Worm (Caenorhabditis elegans) whole organism, L2 larva: ENCODE data around the gene srz-82.

Experiments
- F13H6.1 ChIP-seq: sonication (generic microtip); optimal IDR thresholded peaks from 2 replicates; lab custom pipeline; 2016; ENCODE audit warnings: missing genetic modification characterization, missing compliant biosample characterization
- R02D3.7 ChIP-seq: fragments of 150-350 bp; optimal IDR thresholded peaks from 2 replicates; lab custom pipeline; 2014; ENCODE audit warnings: missing biosample characterization, missing genetic modification characterization
- alr-1 ChIP-seq: fragments of 150-350 bp; optimal IDR thresholded peaks from 2 replicates; lab custom pipeline; 2014; ENCODE audit warnings: missing biosample characterization, missing genetic modification characterization
- aly-2 ChIP-seq: fragments of 150-350 bp; optimal IDR thresholded peaks from 2 replicates; lab custom pipeline; 2014; ENCODE audit warnings: missing biosample characterization, missing genetic modification characterization
- ama-1 ChIP-seq: fragments of 150-350 bp; optimal IDR thresholded peaks from 2 replicates; lab custom pipeline; 2018; ENCODE audit warnings: inconsistent platforms
- blmp-1 ChIP-seq: sonication (generic microtip); optimal IDR thresholded peaks from 2 replicates; lab custom pipeline; 2017; ENCODE audit warnings: missing genetic modification characterization, mild to moderate bottlenecking, missing compliant biosample characterization, antibody characterized with exemption, moderate library complexity; ENCODE audit not compliant: insufficient read depth
- ceh-16 ChIP-seq: fragments of 150-350 bp; optimal IDR thresholded peaks from 2 replicates; lab custom pipeline; 2014; ENCODE audit warnings: missing biosample characterization, missing genetic modification characterization
- ceh-82 ChIP-seq: fragments of 150-350 bp; optimal IDR thresholded peaks from 2 replicates; lab custom pipeline; 2014; ENCODE audit warnings: missing biosample characterization, missing genetic modification characterization
- crh-2 ChIP-seq: sonication (generic microtip); optimal IDR thresholded peaks from 2 replicates; lab custom pipeline; 2017; ENCODE audit warnings: missing biosample characterization, missing genetic modification characterization
- dmd-4 ChIP-seq: sonication (generic microtip); optimal IDR thresholded peaks from 2 replicates; lab custom pipeline; 2017; ENCODE audit warnings: missing biosample characterization, missing genetic modification characterization
- egl-27 ChIP-seq: sonication (generic microtip); optimal IDR thresholded peaks from 3 replicates; lab custom pipeline; 2017; ENCODE audit warnings: missing biosample characterization, missing genetic modification reagents, missing genetic modification characterization
- elt-1 ChIP-seq: fragments of 150-350 bp; optimal IDR thresholded peaks from 2 replicates; lab custom pipeline; 2014; ENCODE audit warnings: missing biosample characterization, missing genetic modification characterization
- elt-3 ChIP-seq: sonication (generic microtip); optimal IDR thresholded peaks from 2 replicates; lab custom pipeline; 2017; ENCODE audit warnings: missing biosample characterization, missing genetic modification characterization
- lin-11 ChIP-seq: fragments of 150-350 bp; sonication (generic microtip); optimal IDR thresholded peaks from 2 replicates; lab custom pipeline; 2014; ENCODE audit warnings: missing biosample characterization, missing genetic modification characterization, inconsistent platforms, mixed read lengths
- lin-13 ChIP-seq: fragments of 150-350 bp; optimal IDR thresholded peaks from 2 replicates; lab custom pipeline; 2014; ENCODE audit warnings: missing biosample characterization, missing genetic modification reagents, missing genetic modification characterization
- lin-39 ChIP-seq: fragments of 150-350 bp; optimal IDR thresholded peaks from 2 replicates; lab custom pipeline; 2014; ENCODE audit warnings: missing biosample characterization, missing genetic modification reagents, missing genetic modification characterization
- lsy-2 ChIP-seq, 2 experiments: fragments of 150-350 bp in 1 of 2; sonication (generic microtip) in 1 of 2; optimal IDR thresholded peaks; 2 replicates each; lab custom pipeline; 2014 to 2017; ENCODE audit warnings: missing biosample characterization in 2 of 2, missing genetic modification characterization in 2 of 2
- mbf-1 ChIP-seq: sonication (generic microtip); optimal IDR thresholded peaks from 2 replicates; lab custom pipeline; 2017; ENCODE audit warnings: missing biosample characterization, missing genetic modification characterization
- mdl-1 ChIP-seq, 2 experiments: fragments of 150-350 bp in 1 of 2; sonication (generic microtip) in 1 of 2; optimal IDR thresholded peaks; 2 replicates each; lab custom pipeline; 2017; ENCODE audit warnings: missing biosample characterization in 2 of 2, missing genetic modification characterization in 2 of 2
- nhr-10 ChIP-seq: sonication (generic microtip); optimal IDR thresholded peaks from 2 replicates; lab custom pipeline; 2017; ENCODE audit warnings: missing biosample characterization, missing genetic modification characterization
- nhr-11 ChIP-seq: fragments of 150-350 bp; optimal IDR thresholded peaks from 2 replicates; lab custom pipeline; 2014; ENCODE audit warnings: missing biosample characterization, missing genetic modification characterization
- nhr-129 ChIP-seq: fragments of 150-350 bp; optimal IDR thresholded peaks from 2 replicates; lab custom pipeline; 2014; ENCODE audit warnings: missing biosample characterization, missing genetic modification characterization
- nhr-21 ChIP-seq: fragments of 150-350 bp; optimal IDR thresholded peaks from 2 replicates; lab custom pipeline; 2014; ENCODE audit warnings: missing biosample characterization, missing genetic modification characterization
- nhr-23 ChIP-seq: fragments of 150-350 bp; optimal IDR thresholded peaks from 2 replicates; lab custom pipeline; 2014; ENCODE audit warnings: missing biosample characterization, missing genetic modification reagents, missing genetic modification characterization
- nhr-237 ChIP-seq: fragments of 150-350 bp; optimal IDR thresholded peaks from 2 replicates; lab custom pipeline; 2014; ENCODE audit warnings: missing biosample characterization, missing genetic modification characterization
- nhr-25 ChIP-seq: fragments of 150-350 bp; sonication (generic microtip); optimal IDR thresholded peaks from 3 replicates; lab custom pipeline; 2014; ENCODE audit warnings: missing biosample characterization, missing genetic modification characterization
- nhr-6 ChIP-seq: fragments of 150-350 bp; optimal IDR thresholded peaks from 2 replicates; lab custom pipeline; 2014; ENCODE audit warnings: missing biosample characterization, missing genetic modification characterization
- nhr-77 ChIP-seq: fragments of 150-350 bp; optimal IDR thresholded peaks from 2 replicates; lab custom pipeline; 2014; ENCODE audit warnings: missing biosample characterization, missing genetic modification characterization
- peb-1 ChIP-seq: fragments of 150-350 bp; optimal IDR thresholded peaks from 2 replicates; lab custom pipeline; 2014; ENCODE audit warnings: missing biosample characterization, missing genetic modification characterization
- sem-4 ChIP-seq: fragments of 150-350 bp; optimal IDR thresholded peaks from 2 replicates; lab custom pipeline; 2014; ENCODE audit warnings: missing biosample characterization, missing genetic modification reagents, missing genetic modification characterization
- skn-1 ChIP-seq: sonication (generic microtip); optimal IDR thresholded peaks from 2 replicates; lab custom pipeline; 2017; ENCODE audit warnings: missing biosample characterization, missing genetic modification characterization
- sma-3 ChIP-seq: sonication (generic microtip); optimal IDR thresholded peaks from 2 replicates; lab custom pipeline; 2016; ENCODE audit warnings: missing genetic modification reagents, missing genetic modification characterization, missing compliant biosample characterization
- sma-9 ChIP-seq, 2 experiments: fragments of 150-350 bp in 1 of 2; sonication (generic microtip) in 1 of 2; optimal IDR thresholded peaks; 2 replicates each; lab custom pipeline; 2014 to 2016; ENCODE audit warnings: missing genetic modification characterization in 2 of 2, mild to moderate bottlenecking in 1 of 2, missing biosample characterization in 1 of 2, missing compliant biosample characterization in 1 of 2, missing genetic modification reagents in 1 of 2, moderate library complexity in 1 of 2
- snpc-4 ChIP-seq: fragments of 150-350 bp; optimal IDR thresholded peaks from 2 replicates; lab custom pipeline; 2014; ENCODE audit warnings: missing biosample characterization, missing genetic modification characterization
- unc-39 ChIP-seq: fragments of 150-350 bp; optimal IDR thresholded peaks from 2 replicates; lab custom pipeline; 2014; ENCODE audit warnings: missing biosample characterization, missing genetic modification characterization
- unc-62 ChIP-seq: fragments of 150-350 bp; optimal IDR thresholded peaks from 2 replicates; lab custom pipeline; 2014; ENCODE audit warnings: missing biosample characterization, missing genetic modification reagents, missing genetic modification characterization
- zag-1 ChIP-seq: fragments of 150-350 bp; optimal IDR thresholded peaks from 2 replicates; lab custom pipeline; 2014; ENCODE audit warnings: missing biosample characterization, missing genetic modification characterization
- ztf-1 ChIP-seq: fragments of 200-800 bp; sonication (Bioruptor generic); conservative IDR thresholded peaks from 2 replicates; pipeline ENCODE4 v1.3.6; 2022; ENCODE audit warnings: missing genetic modification characterization, missing compliant biosample characterization
- ztf-11 ChIP-seq: sonication (generic microtip); optimal IDR thresholded peaks from 2 replicates; lab custom pipeline; 2017; ENCODE audit warnings: missing biosample characterization, missing genetic modification characterization
- ztf-4 ChIP-seq: fragments of 150-350 bp; optimal IDR thresholded peaks from 2 replicates; lab custom pipeline; 2014; ENCODE audit warnings: missing biosample characterization, missing genetic modification characterization

The srz-82 gene

ce11 chrIV:3447350-3447749 lies 35.3 kb upstream of the srz-82 start:
- TF ChIP-seq nhr-77 (tag; lab: Kevin White, UChicago) (no peak), blmp-1 (tag; lab: Kevin White, UChicago) (no peak), unc-62 (GFP tag; lab: Kevin White, UChicago) (no peak), peb-1 (tag; lab: Kevin White, UChicago) (no peak), ama-1 (no peak), zag-1 (no peak), nhr-237 (tag; lab: Kevin White, UChicago) (no peak), R02D3.7 (tag; lab: Kevin White, UChicago) (no peak), lin-39 (tag; lab: Kevin White, UChicago) (no peak), nhr-6 (tag; lab: Kevin White, UChicago) (no peak), nhr-129 (no peak), ceh-16 (tag; lab: Kevin White, UChicago) (no peak), lin-11 (tag; lab: Kevin White, UChicago) (no peak)

- no peak for TF ChIP-seq nhr-23 (tag; lab: Kevin White, UChicago)
- no peak for TF ChIP-seq nhr-237 (tag; lab: Kevin White, UChicago)
- TF ChIP-seq ztf-1 (GFP tag; lab: Robert Waterston, UW), result no peak
- no peak for TF ChIP-seq egl-27 (tag; lab: Kevin White, UChicago)
- no peak for TF ChIP-seq ceh-82 (tag; lab: Kevin White, UChicago)
- no peak for TF ChIP-seq lsy-2 (tag; optimal IDR thresholded peaks at IDR 0.05; lab: Kevin White, UChicago)
- no peak for TF ChIP-seq zag-1
- TF ChIP-seq, all 48 proteins: peak for 0
These were observed 30.2 kb upstream of the srz-82 start for ce11 chrIV:3452516-3452915.

ce11 chrIV:3453346-3453745 lies 29.3 kb upstream of the srz-82 start, which contains the start of gene srz-23:
TSS of gene srz-23 (plus strand) at chrIV:3453608.
- TF ChIP-seq snpc-4, result no peak
- TF ChIP-seq sma-3 (GFP tag; lab: Kevin White, UChicago), result no peak
- no peak for TF ChIP-seq mbf-1 (tag; lab: Kevin White, UChicago)
- TF ChIP-seq nhr-21, result no peak
- TF ChIP-seq elt-1 (tag; lab: Kevin White, UChicago), result no peak
- TF ChIP-seq blmp-1 (tag; lab: Kevin White, UChicago), result no peak
- no peak for TF ChIP-seq egl-27 (tag; lab: Kevin White, UChicago)
- no peak for TF ChIP-seq nhr-23 (tag; lab: Kevin White, UChicago)
- no peak for TF ChIP-seq lsy-2 (tag; optimal IDR thresholded peaks at IDR 0.05; lab: Kevin White, UChicago)
- TF ChIP-seq F13H6.1 (tag; lab: Kevin White, UChicago), result no peak
- no peak for TF ChIP-seq lin-13 (GFP tag; lab: Kevin White, UChicago)
- TF ChIP-seq alr-1 (tag; lab: Kevin White, UChicago), result no peak
- TF ChIP-seq elt-3 (tag; lab: Kevin White, UChicago), result no peak
- no peak for TF ChIP-seq nhr-25 (tag; lab: Kevin White, UChicago)
- no peak for TF ChIP-seq dmd-4 (tag; lab: Kevin White, UChicago)

- TF ChIP-seq zag-1, result no peak
- TF ChIP-seq nhr-77 (tag; lab: Kevin White, UChicago), result no peak
- TF ChIP-seq nhr-23 (tag; lab: Kevin White, UChicago), result no peak
- TF ChIP-seq egl-27 (tag; lab: Kevin White, UChicago), result no peak
- TF ChIP-seq mbf-1 (tag; lab: Kevin White, UChicago), result no peak
- TF ChIP-seq ztf-1 (GFP tag; lab: Robert Waterston, UW), result no peak
- TF ChIP-seq lin-11 (tag; lab: Kevin White, UChicago), result no peak
- TF ChIP-seq mdl-1 (tag; optimal IDR thresholded peaks at IDR 0.05; lab: Kevin White, UChicago), result no peak
- no peak for TF ChIP-seq nhr-25 (tag; lab: Kevin White, UChicago)
- no peak for TF ChIP-seq sma-3 (GFP tag; lab: Kevin White, UChicago)
- TF ChIP-seq ztf-11 (tag; lab: Kevin White, UChicago), result no peak
- TF ChIP-seq aly-2, result no peak
- TF ChIP-seq unc-39 (tag; lab: Kevin White, UChicago), result no peak
- no peak for TF ChIP-seq ztf-4
- TF ChIP-seq lsy-2 (tag; optimal IDR thresholded peaks at IDR 0.05; lab: Kevin White, UChicago), result no peak
- no peak for TF ChIP-seq dmd-4 (tag; lab: Kevin White, UChicago)
- TF ChIP-seq, all 48 proteins: peak for 0
These were observed 19.4 kb upstream of the srz-82 start, which contains the start of gene F58E2.4 for ce11 chrIV:3463254-3463653. TSS of gene F58E2.4 (plus strand) at chrIV:3463387.

- no peak for TF ChIP-seq F13H6.1 (tag; lab: Kevin White, UChicago)
- TF ChIP-seq R02D3.7 (tag; lab: Kevin White, UChicago), result no peak
- no peak for TF ChIP-seq dmd-4 (tag; lab: Kevin White, UChicago)
- TF ChIP-seq skn-1 (tag; lab: Kevin White, UChicago), result no peak
- TF ChIP-seq elt-1 (tag; lab: Kevin White, UChicago), result no peak
- TF ChIP-seq sma-9 (GFP tag; optimal IDR thresholded peaks at IDR 0.05; lab: Kevin White, UChicago), result no peak
- TF ChIP-seq sma-9 (tag; optimal IDR thresholded peaks at IDR 0.05; lab: Kevin White, UChicago), result no peak
- no peak for TF ChIP-seq ztf-4
- TF ChIP-seq nhr-11 (tag; lab: Kevin White, UChicago), result no peak
- no peak for TF ChIP-seq lin-13 (GFP tag; lab: Kevin White, UChicago)
- no peak for TF ChIP-seq nhr-23 (tag; lab: Kevin White, UChicago)
- TF ChIP-seq nhr-10, result no peak
- TF ChIP-seq sem-4, result no peak
- TF ChIP-seq crh-2, result no peak
- TF ChIP-seq ztf-1 (GFP tag; lab: Robert Waterston, UW), result no peak
These were observed 15.6 kb upstream of the srz-82 start, which contains the start of gene F58E2.3 for ce11 chrIV:3467128-3467527. TSS of gene F58E2.3 (plus strand) at chrIV:3467428.
